Fruit fly (Drosophila melanogaster): ENCODE results near the gene spi.

Gene spi

dm6 chr2L:19546869-19547710 is 30.0 kb downstream of the spi start, which contains the start of gene CG10337 (continued):
- TF ChIP-seq Stat92E (GFP tag; optimal IDR thresholded peaks at IDR 0.05) (no peak), sna (GFP tag; IDR thresholded peaks at IDR 0.05; ENCODE audit: partially characterized antibody) (no peak), Drgx (GFP tag; IDR thresholded peaks at IDR 0.05) (no peak), Spps (tag; optimal IDR thresholded peaks at IDR 0.05) (no peak), Nf-YC (tag; optimal IDR thresholded peaks at IDR 0.05) (peak; percentile 28), Lpt (GFP tag; optimal IDR thresholded peaks at IDR 0.05) (no peak), twi (tag; optimal IDR thresholded peaks at IDR 0.05) (no peak), kah (GFP tag; optimal IDR thresholded peaks at IDR 0.05) (peak; percentile 34), z (GFP tag; IDR thresholded peaks at IDR 0.05) (no peak), CG3407 (GFP tag; optimal IDR thresholded peaks at IDR 0.05) (no peak), gt (GFP tag; IDR thresholded peaks at IDR 0.05) (no peak), CG6683 (GFP tag; optimal IDR thresholded peaks at IDR 0.05) (peak; percentile 6), CG1233 (GFP tag; optimal IDR thresholded peaks at IDR 0.05) (peak; percentile 30), her (GFP tag; optimal IDR thresholded peaks at IDR 0.05) (no peak), jumu (GFP tag; optimal IDR thresholded peaks at IDR 0.05) (no peak), CG8924 (tag; optimal IDR thresholded peaks at IDR 0.05) (peak; percentile 58), tio (GFP tag; optimal IDR thresholded peaks at IDR 0.05) (no peak), gsb-n (tag; optimal IDR thresholded peaks at IDR 0.05) (no peak), CG10979 (tag; optimal IDR thresholded peaks at IDR 0.05) (peak; percentile 29), Mrtf (GFP tag; IDR thresholded peaks at IDR 0.05) (no peak), disco-r (GFP tag; optimal IDR thresholded peaks at IDR 0.05) (peak; percentile 10), Ptx1 (GFP tag; IDR thresholded peaks at IDR 0.05) (peak; percentile 25; the same call in 1 of the 2 replicates), hb (GFP tag; IDR thresholded peaks at IDR 0.05; ENCODE audit: partially characterized antibody) (no peak), CG12155 (GFP tag; optimal IDR thresholded peaks at IDR 0.05) (peak; percentile 16), Rfx (GFP tag; IDR thresholded peaks at IDR 0.05) (peak; percentile 29; the same call in 1 of the 2 replicates), tap (tag; optimal IDR thresholded peaks at IDR 0.05) (peak; percentile 41), mld (GFP tag; IDR thresholded peaks at IDR 0.05; ENCODE audit: partially characterized antibody) (no peak), Opbp (GFP tag; IDR thresholded peaks at IDR 0.05; ENCODE audit: partially characterized antibody) (no peak), seq (GFP tag; IDR thresholded peaks at IDR 0.05) (no peak), sens (GFP tag) (peak; percentile 85), ap (GFP tag; IDR thresholded peaks at IDR 0.05) (no peak), bcd (GFP tag; optimal IDR thresholded peaks at IDR 0.05) (peak; percentile 36), tin (GFP tag; optimal IDR thresholded peaks at IDR 0.05) (no peak), ab (GFP tag; optimal IDR thresholded peaks at IDR 0.05) (no peak), MTF-1 (GFP tag; optimal IDR thresholded peaks at IDR 0.05; ENCODE audit: borderline replicate concordance) (no peak), chm (GFP tag; IDR thresholded peaks at IDR 0.05) (no peak), unpg (GFP tag; optimal IDR thresholded peaks at IDR 0.05) (peak; percentile 55), CG32772 (GFP tag; IDR thresholded peaks at IDR 0.05) (no peak), sob (GFP tag; IDR thresholded peaks at IDR 0.05) (0 out of 2 replicates have a peak, but pooled peaks have one; percentile 32), CG13894 (tag; optimal IDR thresholded peaks at IDR 0.05) (peak; percentile 39), nerfin-1 (tag; optimal IDR thresholded peaks at IDR 0.05) (peak; percentile 34), peb (GFP tag; IDR thresholded peaks at IDR 0.05) (no peak), CG12236 (GFP tag; optimal IDR thresholded peaks at IDR 0.05) (no peak), tup (GFP tag; optimal IDR thresholded peaks at IDR 0.05) (no peak), Hmx (GFP tag; optimal IDR thresholded peaks at IDR 0.05) (no peak), CG17359 (tag; optimal IDR thresholded peaks at IDR 0.05) (peak; percentile 42), Max (GFP tag; optimal IDR thresholded peaks at IDR 0.05) (no peak), ash1 (GFP tag; optimal IDR thresholded peaks at IDR 0.05) (no peak), zen2 (GFP tag; IDR thresholded peaks at IDR 0.05; ENCODE audit: partially characterized antibody) (no peak)
